Worm (Caenorhabditis elegans): ENCODE data around the gene ced-6.

- TF ChIP-seq elt-3 (tag; optimal IDR thresholded peaks at IDR 0.05) (peak in 1 of 3 experiments; percentile 25), egl-27 (tag; optimal IDR thresholded peaks at IDR 0.05) (no peak), nhr-237 (tag; optimal IDR thresholded peaks at IDR 0.05) (no peak), tbx-2 (tag; optimal IDR thresholded peaks at IDR 0.05) (no peak), R02D3.7 (tag; optimal IDR thresholded peaks at IDR 0.05) (peak; percentile 69), ama-1 (optimal IDR thresholded peaks at IDR 0.05) (no peak), snpc-4 (tag; optimal IDR thresholded peaks at IDR 0.05) (peak; percentile 76), nhr-28 (tag; optimal IDR thresholded peaks at IDR 0.05) (no peak), ztf-11 (tag; optimal IDR thresholded peaks at IDR 0.05) (no peak)
Measured at ce11 chrIII:5603439-5603986, 7.9 kb downstream of the ced-6 start, which contains the start of gene madf-11.
